Worm (Caenorhabditis elegans) whole organism, midembryonic: Measurements from ENCODE around the gene B0303.7.

Source experiments
- flt-1 ChIP-seq: fragments of 200-800 bp; sonication (Bioruptor generic); IDR thresholded peaks from 2 replicates; pipeline ENCODE4 v1.3.6; 2022; ENCODE audit warnings: missing genetic modification characterization, missing compliant biosample characterization
- med-1 ChIP-seq: sonication (generic microtip); optimal IDR thresholded peaks from 2 replicates; lab custom pipeline; 2017; ENCODE audit warnings: missing genetic modification characterization, mild to moderate bottlenecking, missing compliant biosample characterization, antibody characterized with exemption, missing genetic modification reagents; ENCODE audit not compliant: insufficient read depth
- ref-1 ChIP-seq: fragments of 200-800 bp; sonication (Bioruptor generic); conservative IDR thresholded peaks from 2 replicates; pipeline ENCODE4 v1.3.6; 2022; ENCODE audit warnings: missing genetic modification reagents, missing genetic modification characterization, missing compliant biosample characterization
- ztf-29 ChIP-seq: fragments of 200-800 bp; sonication (Bioruptor generic); IDR thresholded peaks from 2 replicates; pipeline ENCODE4 v1.3.6; 2022; ENCODE audit warnings: missing genetic modification reagents, missing genetic modification characterization, missing compliant biosample characterization

- TF ChIP-seq flt-1 (GFP tag; lab: Robert Waterston, UW), result no peak
- no peak for TF ChIP-seq med-1 (GFP tag; lab: Kevin White, UChicago)
- TF ChIP-seq ref-1, result no peak
- TF ChIP-seq ztf-29, result no peak
These were observed 24.7 kb upstream of the B0303.7 start for ce11 chrIII:8668717-8669116.
